Fruit fly (Drosophila melanogaster): Measurements from ENCODE around the gene CG43924.

Gene CG43924

DNA sequence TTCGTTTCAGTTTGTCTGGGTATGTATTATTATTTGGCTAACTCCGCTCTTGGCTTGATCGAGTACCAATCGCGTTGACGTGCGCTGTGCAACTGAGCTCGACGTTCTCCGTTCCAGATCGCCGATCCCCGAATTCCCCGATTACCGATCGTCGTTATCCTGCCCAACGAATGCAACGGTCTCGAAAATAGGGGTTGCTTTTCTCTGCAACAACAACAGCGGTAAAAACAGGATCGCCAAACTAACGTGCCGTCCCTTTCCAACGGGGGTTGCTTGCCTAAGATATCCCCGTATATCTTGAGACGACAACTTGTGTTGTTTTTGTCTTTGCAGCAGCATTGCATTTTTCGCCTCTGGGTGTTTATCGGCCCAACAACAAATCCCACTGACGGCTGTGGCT lies 20.8 kb upstream of the CG43924 start (continued):
- TF ChIP-seq bsh (GFP tag; optimal IDR thresholded peaks at IDR 0.05) (no peak), ci (GFP tag; IDR thresholded peaks at IDR 0.05) (no peak), Side (GFP tag; optimal IDR thresholded peaks at IDR 0.05) (no peak), shn (GFP tag; optimal IDR thresholded peaks at IDR 0.05) (no peak), CG1529 (GFP tag; optimal IDR thresholded peaks at IDR 0.05) (no peak), H15 (GFP tag; IDR thresholded peaks at IDR 0.05) (no peak), CG4360 (GFP tag; IDR thresholded peaks at IDR 0.05) (peak; percentile 99), Bdp1 (GFP tag; optimal IDR thresholded peaks at IDR 0.05) (no peak), Hr39 (optimal IDR thresholded peaks at IDR 0.05) (no peak), Xrp1 (GFP tag; IDR thresholded peaks at IDR 0.05) (no peak), sc (optimal IDR thresholded peaks at IDR 0.05) (no peak), sc (GFP tag; optimal IDR thresholded peaks at IDR 0.05) (no peak), CG32532 (GFP tag; IDR thresholded peaks at IDR 0.05) (no peak), CG13296 (GFP tag; optimal IDR thresholded peaks at IDR 0.05) (no peak), Jarid2 (GFP tag; optimal IDR thresholded peaks at IDR 0.05) (no peak), CG7372 (GFP tag; IDR thresholded peaks at IDR 0.05) (no peak), cas (GFP tag; IDR thresholded peaks at IDR 0.05) (no peak), Oaz (GFP tag; IDR thresholded peaks at IDR 0.05) (no peak), hkb (optimal IDR thresholded peaks at IDR 0.05) (no peak), hkb (GFP tag; IDR thresholded peaks at IDR 0.05) (no peak), CG1233 (GFP tag; optimal IDR thresholded peaks at IDR 0.05) (no peak), CG1602 (GFP tag; optimal IDR thresholded peaks at IDR 0.05) (no peak), CG13624 (GFP tag; optimal IDR thresholded peaks at IDR 0.05) (no peak), CG13424 (tag; optimal IDR thresholded peaks at IDR 0.05) (no peak), slp2 (GFP tag; optimal IDR thresholded peaks at IDR 0.05) (no peak), B-H1 (GFP tag; IDR thresholded peaks at IDR 0.05) (no peak), CG10366 (GFP tag; IDR thresholded peaks at IDR 0.05) (no peak), CG6689 (GFP tag; IDR thresholded peaks at IDR 0.05) (no peak), Tbp (GFP tag; optimal IDR thresholded peaks at IDR 0.05) (no peak), insv (GFP tag; optimal IDR thresholded peaks at IDR 0.05) (peak in 1 of 2 experiments; percentile 64), ham (GFP tag; IDR thresholded peaks at IDR 0.05) (no peak), luna (GFP tag; optimal IDR thresholded peaks at IDR 0.05) (no peak), p53 (GFP tag; optimal IDR thresholded peaks at IDR 0.05) (no peak), Sry-β (GFP tag; optimal IDR thresholded peaks at IDR 0.05) (no peak), CG15696 (tag; optimal IDR thresholded peaks at IDR 0.05) (no peak), bab2 (GFP tag; optimal IDR thresholded peaks at IDR 0.05) (no peak), CG11696 (GFP tag; IDR thresholded peaks at IDR 0.05) (no peak), BtbVII (GFP tag; optimal IDR thresholded peaks at IDR 0.05) (no peak), vvl (GFP tag; IDR thresholded peaks at IDR 0.05) (no peak), Drgx (GFP tag; IDR thresholded peaks at IDR 0.05) (no peak), CG11398 (GFP tag; optimal IDR thresholded peaks at IDR 0.05) (no peak), nerfin-2 (GFP tag; IDR thresholded peaks at IDR 0.05; ENCODE audit: partially characterized antibody) (no peak), CG18262 (tag; optimal IDR thresholded peaks at IDR 0.05) (no peak), usp (GFP tag; optimal IDR thresholded peaks at IDR 0.05) (no peak), seq (GFP tag; IDR thresholded peaks at IDR 0.05) (no peak), Dfd (GFP tag; optimal IDR thresholded peaks at IDR 0.05) (no peak), CG14014 (GFP tag; IDR thresholded peaks at IDR 0.05) (no peak), D (optimal IDR thresholded peaks at IDR 0.05) (peak; percentile 47), D (GFP tag; optimal IDR thresholded peaks at IDR 0.05) (no peak), emc (GFP tag; optimal IDR thresholded peaks at IDR 0.05) (no peak), CG2129 (GFP tag; IDR thresholded peaks at IDR 0.05; ENCODE audit: partially characterized antibody) (no peak), tgo (GFP tag; IDR thresholded peaks at IDR 0.05) (no peak), Lim3 (GFP tag; IDR thresholded peaks at IDR 0.05) (no peak), chm (GFP tag; IDR thresholded peaks at IDR 0.05) (no peak), CG6765 (GFP tag; optimal IDR thresholded peaks at IDR 0.05) (no peak)

Measured in whole organism, embryonic.